Fruit fly (Drosophila melanogaster): ENCODE data around the gene CG42762.

The CG42762 gene

dm6 chr2L:8094058-8094825, 49.6 kb downstream of the CG42762 start (continued):
- TF ChIP-seq CG17328 (GFP tag; IDR thresholded peaks at IDR 0.05) (no peak), CG13424 (tag; optimal IDR thresholded peaks at IDR 0.05) (no peak), CG3281 (GFP tag; optimal IDR thresholded peaks at IDR 0.05) (peak; percentile 15), CG2875 (GFP tag; optimal IDR thresholded peaks at IDR 0.05) (no peak), PHDP (tag; optimal IDR thresholded peaks at IDR 0.05) (no peak), prd (optimal IDR thresholded peaks at IDR 0.05) (no peak), prd (GFP tag; IDR thresholded peaks at IDR 0.05) (no peak), Dip3 (GFP tag; optimal IDR thresholded peaks at IDR 0.05) (no peak), row (GFP tag; IDR thresholded peaks at IDR 0.05) (peak; percentile 28; the same call in 1 of the 3 replicates), CG18619 (GFP tag; optimal IDR thresholded peaks at IDR 0.05) (no peak), CG12155 (GFP tag; optimal IDR thresholded peaks at IDR 0.05) (no peak), ken (GFP tag; IDR thresholded peaks at IDR 0.05) (no peak), trh (GFP tag; optimal IDR thresholded peaks at IDR 0.05) (no peak), CG7928 (GFP tag; optimal IDR thresholded peaks at IDR 0.05) (no peak), CG15073 (GFP tag; optimal IDR thresholded peaks at IDR 0.05) (no peak), H15 (GFP tag; IDR thresholded peaks at IDR 0.05) (no peak), ase (GFP tag; IDR thresholded peaks at IDR 0.05) (no peak), CG9727 (GFP tag; optimal IDR thresholded peaks at IDR 0.05) (no peak), CG11723 (GFP tag; optimal IDR thresholded peaks at IDR 0.05) (no peak), Bteb2 (GFP tag; optimal IDR thresholded peaks at IDR 0.05) (no peak), ara (GFP tag; IDR thresholded peaks at IDR 0.05) (no peak), Meics (GFP tag; optimal IDR thresholded peaks at IDR 0.05) (peak; percentile 12), h (optimal IDR thresholded peaks at IDR 0.05) (no peak), CG9609 (GFP tag; optimal IDR thresholded peaks at IDR 0.05) (no peak), CG6175 (GFP tag; IDR thresholded peaks at IDR 0.05) (no peak), CG7745 (tag; optimal IDR thresholded peaks at IDR 0.05) (no peak), bowl (GFP tag; IDR thresholded peaks at IDR 0.05) (no peak), crp (GFP tag; optimal IDR thresholded peaks at IDR 0.05) (no peak), Dad (GFP tag; optimal IDR thresholded peaks at IDR 0.05) (no peak), CG7357 (GFP tag; IDR thresholded peaks at IDR 0.05) (no peak), lab (GFP tag; optimal IDR thresholded peaks at IDR 0.05) (peak; percentile 7), CG15514 (GFP tag; optimal IDR thresholded peaks at IDR 0.05) (peak; percentile 4)
